Worm (Caenorhabditis elegans) whole organism, L2 larva: ENCODE data around the gene parp-2.

Experiments used
- C34F6.9 ChIP-seq: fragments of 150-350 bp; optimal IDR thresholded peaks from 2 replicates; lab custom pipeline; 2014; ENCODE audit warnings: missing biosample characterization, missing genetic modification characterization
- F13H6.1 ChIP-seq: sonication (generic microtip); optimal IDR thresholded peaks from 2 replicates; lab custom pipeline; 2016; ENCODE audit warnings: missing genetic modification characterization, missing compliant biosample characterization
- R02D3.7 ChIP-seq: fragments of 150-350 bp; optimal IDR thresholded peaks from 2 replicates; lab custom pipeline; 2014; ENCODE audit warnings: missing biosample characterization, missing genetic modification characterization
- Y55F3AM.14 ChIP-seq: fragments of 200-800 bp; sonication (Bioruptor generic); optimal IDR thresholded peaks from 2 replicates; lab custom pipeline; 2018; ENCODE audit warnings: mild to moderate bottlenecking, missing genetic modification characterization, missing compliant biosample characterization
- ZK546.5 ChIP-seq: sonication (generic microtip); optimal IDR thresholded peaks from 2 replicates; lab custom pipeline; 2017; ENCODE audit warnings: missing biosample characterization, missing genetic modification characterization
- alr-1 ChIP-seq: fragments of 150-350 bp; optimal IDR thresholded peaks from 2 replicates; lab custom pipeline; 2014; ENCODE audit warnings: missing biosample characterization, missing genetic modification characterization
- ama-1 ChIP-seq: fragments of 150-350 bp; optimal IDR thresholded peaks from 2 replicates; lab custom pipeline; 2018; ENCODE audit warnings: inconsistent platforms
- blmp-1 ChIP-seq: sonication (generic microtip); optimal IDR thresholded peaks from 2 replicates; lab custom pipeline; 2017; ENCODE audit warnings: missing genetic modification characterization, mild to moderate bottlenecking, missing compliant biosample characterization, antibody characterized with exemption, moderate library complexity; ENCODE audit not compliant: insufficient read depth
- ceh-16 ChIP-seq: fragments of 150-350 bp; optimal IDR thresholded peaks from 2 replicates; lab custom pipeline; 2014; ENCODE audit warnings: missing biosample characterization, missing genetic modification characterization
- crh-2 ChIP-seq: sonication (generic microtip); optimal IDR thresholded peaks from 2 replicates; lab custom pipeline; 2017; ENCODE audit warnings: missing biosample characterization, missing genetic modification characterization
- dmd-4 ChIP-seq: sonication (generic microtip); optimal IDR thresholded peaks from 2 replicates; lab custom pipeline; 2017; ENCODE audit warnings: missing biosample characterization, missing genetic modification characterization
- egl-27 ChIP-seq: sonication (generic microtip); optimal IDR thresholded peaks from 3 replicates; lab custom pipeline; 2017; ENCODE audit warnings: missing biosample characterization, missing genetic modification reagents, missing genetic modification characterization
- elt-3 ChIP-seq: sonication (generic microtip); optimal IDR thresholded peaks from 2 replicates; lab custom pipeline; 2017; ENCODE audit warnings: missing biosample characterization, missing genetic modification characterization
- fos-1 ChIP-seq: fragments of 150-350 bp; optimal IDR thresholded peaks from 2 replicates; lab custom pipeline; 2014; ENCODE audit warnings: missing biosample characterization, missing genetic modification characterization
- gmeb-1 ChIP-seq: fragments of 150-350 bp; optimal IDR thresholded peaks from 2 replicates; lab custom pipeline; 2014; ENCODE audit warnings: missing biosample characterization, missing genetic modification characterization
- lin-13 ChIP-seq: fragments of 150-350 bp; optimal IDR thresholded peaks from 2 replicates; lab custom pipeline; 2014; ENCODE audit warnings: missing biosample characterization, missing genetic modification reagents, missing genetic modification characterization
- lin-39 ChIP-seq: fragments of 150-350 bp; optimal IDR thresholded peaks from 2 replicates; lab custom pipeline; 2014; ENCODE audit warnings: missing biosample characterization, missing genetic modification reagents, missing genetic modification characterization
- lsy-2 ChIP-seq, 2 experiments: fragments of 150-350 bp in 1 of 2; sonication (generic microtip) in 1 of 2; optimal IDR thresholded peaks; 2 replicates each; lab custom pipeline; 2014 to 2017; ENCODE audit warnings: missing biosample characterization in 2 of 2, missing genetic modification characterization in 2 of 2
- mab-5 ChIP-seq: fragments of 150-350 bp; optimal IDR thresholded peaks from 2 replicates; lab custom pipeline; 2014; ENCODE audit warnings: missing biosample characterization, missing genetic modification characterization
- nhr-10 ChIP-seq: sonication (generic microtip); optimal IDR thresholded peaks from 2 replicates; lab custom pipeline; 2017; ENCODE audit warnings: missing biosample characterization, missing genetic modification characterization
- nhr-129 ChIP-seq: fragments of 150-350 bp; optimal IDR thresholded peaks from 2 replicates; lab custom pipeline; 2014; ENCODE audit warnings: missing biosample characterization, missing genetic modification characterization
- nhr-21 ChIP-seq: fragments of 150-350 bp; optimal IDR thresholded peaks from 2 replicates; lab custom pipeline; 2014; ENCODE audit warnings: missing biosample characterization, missing genetic modification characterization
- nhr-23 ChIP-seq: fragments of 150-350 bp; optimal IDR thresholded peaks from 2 replicates; lab custom pipeline; 2014; ENCODE audit warnings: missing biosample characterization, missing genetic modification reagents, missing genetic modification characterization
- nhr-237 ChIP-seq: fragments of 150-350 bp; optimal IDR thresholded peaks from 2 replicates; lab custom pipeline; 2014; ENCODE audit warnings: missing biosample characterization, missing genetic modification characterization
- nhr-25 ChIP-seq: fragments of 150-350 bp; sonication (generic microtip); optimal IDR thresholded peaks from 3 replicates; lab custom pipeline; 2014; ENCODE audit warnings: missing biosample characterization, missing genetic modification characterization
- nhr-6 ChIP-seq: fragments of 150-350 bp; optimal IDR thresholded peaks from 2 replicates; lab custom pipeline; 2014; ENCODE audit warnings: missing biosample characterization, missing genetic modification characterization
- nhr-77 ChIP-seq: fragments of 150-350 bp; optimal IDR thresholded peaks from 2 replicates; lab custom pipeline; 2014; ENCODE audit warnings: missing biosample characterization, missing genetic modification characterization
- peb-1 ChIP-seq: fragments of 150-350 bp; optimal IDR thresholded peaks from 2 replicates; lab custom pipeline; 2014; ENCODE audit warnings: missing biosample characterization, missing genetic modification characterization
- skn-1 ChIP-seq: sonication (generic microtip); optimal IDR thresholded peaks from 2 replicates; lab custom pipeline; 2017; ENCODE audit warnings: missing biosample characterization, missing genetic modification characterization
- sma-3 ChIP-seq: sonication (generic microtip); optimal IDR thresholded peaks from 2 replicates; lab custom pipeline; 2016; ENCODE audit warnings: missing genetic modification reagents, missing genetic modification characterization, missing compliant biosample characterization
- sma-9 ChIP-seq, 2 experiments: fragments of 150-350 bp in 1 of 2; sonication (generic microtip) in 1 of 2; optimal IDR thresholded peaks; 2 replicates each; lab custom pipeline; 2014 to 2016; ENCODE audit warnings: missing genetic modification characterization in 2 of 2, mild to moderate bottlenecking in 1 of 2, missing biosample characterization in 1 of 2, missing compliant biosample characterization in 1 of 2, missing genetic modification reagents in 1 of 2, moderate library complexity in 1 of 2
- snpc-4 ChIP-seq: fragments of 150-350 bp; optimal IDR thresholded peaks from 2 replicates; lab custom pipeline; 2014; ENCODE audit warnings: missing biosample characterization, missing genetic modification characterization
- unc-39 ChIP-seq: fragments of 150-350 bp; optimal IDR thresholded peaks from 2 replicates; lab custom pipeline; 2014; ENCODE audit warnings: missing biosample characterization, missing genetic modification characterization
- unc-62 ChIP-seq: fragments of 150-350 bp; optimal IDR thresholded peaks from 2 replicates; lab custom pipeline; 2014; ENCODE audit warnings: missing biosample characterization, missing genetic modification reagents, missing genetic modification characterization
- zag-1 ChIP-seq: fragments of 150-350 bp; optimal IDR thresholded peaks from 2 replicates; lab custom pipeline; 2014; ENCODE audit warnings: missing biosample characterization, missing genetic modification characterization
- ztf-1 ChIP-seq: fragments of 200-800 bp; sonication (Bioruptor generic); conservative IDR thresholded peaks from 2 replicates; pipeline ENCODE4 v1.3.6; 2022; ENCODE audit warnings: missing genetic modification characterization, missing compliant biosample characterization
- ztf-11 ChIP-seq: sonication (generic microtip); optimal IDR thresholded peaks from 2 replicates; lab custom pipeline; 2017; ENCODE audit warnings: missing biosample characterization, missing genetic modification characterization
- ztf-4 ChIP-seq: fragments of 150-350 bp; optimal IDR thresholded peaks from 2 replicates; lab custom pipeline; 2014; ENCODE audit warnings: missing biosample characterization, missing genetic modification characterization

parp-2 gene

DNA sequence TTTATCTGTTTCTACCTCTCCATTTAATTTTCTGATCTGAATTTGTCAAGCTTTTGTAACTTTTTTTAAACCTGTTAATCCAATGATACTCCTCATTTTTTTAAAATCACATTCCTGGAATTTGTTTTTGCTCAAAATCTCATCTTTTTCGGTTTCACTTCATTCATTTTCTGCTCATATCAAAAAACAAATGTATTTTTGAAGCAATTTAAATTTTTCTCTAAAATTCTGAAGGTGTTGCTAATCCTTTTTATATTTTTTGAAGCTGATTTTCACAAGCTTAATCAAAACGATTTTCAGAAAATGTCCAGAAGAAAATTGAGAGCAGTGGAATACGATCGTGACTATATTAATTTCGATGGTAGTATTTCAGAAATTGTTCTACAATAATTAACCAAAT, 2.1 kb downstream of the parp-2 start, which contains the start of gene E02H1.5:
E02H1.5 (plus strand) TSS at position 301 of the 400 bp plus-strand sequence.
- TF ChIP-seq snpc-4 (tag; lab: Kevin White, UChicago) (no peak), sma-9 (GFP tag; optimal IDR thresholded peaks at IDR 0.05; lab: Kevin White, UChicago) (no peak), sma-9 (tag; optimal IDR thresholded peaks at IDR 0.05; lab: Kevin White, UChicago) (no peak), nhr-10 (tag; lab: Kevin White, UChicago) (no peak), nhr-23 (no peak), ZK546.5 (tag; lab: Kevin White, UChicago) (no peak)

DNA sequence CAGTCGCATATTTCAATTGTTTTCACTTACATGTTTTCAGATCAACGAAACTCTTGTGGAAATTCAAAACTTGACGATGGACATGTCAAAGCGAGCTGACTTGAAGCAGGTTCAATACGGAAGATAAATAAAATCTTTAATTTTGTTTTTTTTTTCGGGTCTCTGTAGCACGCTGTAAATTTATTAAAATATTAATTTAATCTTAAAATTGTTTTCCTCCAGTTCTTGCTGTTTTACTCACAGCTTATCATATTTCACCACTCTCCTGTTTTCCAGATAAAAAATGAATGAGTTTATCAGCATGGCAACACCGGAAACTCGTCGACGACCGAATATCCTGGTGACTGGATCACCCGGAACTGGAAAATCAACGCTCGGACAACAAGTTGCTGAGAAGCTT, 3.6 kb downstream of the parp-2 start, which contains the start of gene E02H1.6:
E02H1.6 (plus strand) TSS at position 301 of the 400 bp plus-strand sequence.
- no peak for TF ChIP-seq gmeb-1
- TF ChIP-seq sma-3 (GFP tag; lab: Kevin White, UChicago), result no peak
- no peak for TF ChIP-seq R02D3.7 (tag; lab: Kevin White, UChicago)
- no peak for TF ChIP-seq nhr-237 (tag; lab: Kevin White, UChicago)
- no peak for TF ChIP-seq lin-13 (GFP tag; lab: Kevin White, UChicago)

DNA sequence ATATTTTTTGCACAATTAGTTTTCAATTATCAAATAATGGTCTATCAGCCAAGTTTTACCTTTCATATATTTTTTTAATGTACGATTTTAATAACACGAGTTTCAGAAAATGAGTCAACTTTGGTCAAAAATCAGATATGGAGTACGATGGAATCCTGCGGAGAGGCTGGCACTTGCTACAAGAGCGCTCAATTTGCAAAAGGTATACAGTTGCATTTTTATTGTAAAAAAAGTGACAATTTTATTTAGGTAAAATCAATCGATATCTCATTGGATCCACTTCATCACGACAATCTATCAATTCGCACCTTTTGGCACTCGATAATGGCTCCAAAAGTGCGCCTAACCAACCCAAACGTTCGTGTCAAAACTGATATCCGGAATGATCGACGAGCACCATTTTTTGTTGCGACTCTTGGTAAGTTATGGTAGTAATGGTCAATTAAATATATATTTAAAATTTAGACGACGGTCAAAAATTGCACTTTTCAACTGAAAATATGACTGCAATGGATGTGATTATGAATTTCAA, 4.7 kb downstream of the parp-2 start, which contains the start of gene mrpl-53:
mrpl-53 (plus strand) TSS at position 107 of the 532 bp plus-strand sequence.
- TF ChIP-seq egl-27 (tag; lab: Kevin White, UChicago) (no peak), sma-3 (GFP tag; lab: Kevin White, UChicago) (peak; percentile 30), alr-1 (tag; lab: Kevin White, UChicago) (no peak), ztf-11 (tag; lab: Kevin White, UChicago) (no peak), nhr-21 (tag; lab: Kevin White, UChicago) (no peak), Y55F3AM.14 (GFP tag; lab: Kevin White, UChicago) (peak; percentile 37), ztf-4 (tag; lab: Kevin White, UChicago) (no peak), nhr-25 (peak; percentile 30), sma-9 (GFP tag; optimal IDR thresholded peaks at IDR 0.05; lab: Kevin White, UChicago) (peak; percentile 5), sma-9 (tag; optimal IDR thresholded peaks at IDR 0.05; lab: Kevin White, UChicago) (no peak), dmd-4 (no peak), ama-1 (lab: Kevin White, UChicago) (peak; percentile 5), ZK546.5 (tag; lab: Kevin White, UChicago) (no peak), nhr-10 (tag; lab: Kevin White, UChicago) (no peak), gmeb-1 (no peak)

DNA sequence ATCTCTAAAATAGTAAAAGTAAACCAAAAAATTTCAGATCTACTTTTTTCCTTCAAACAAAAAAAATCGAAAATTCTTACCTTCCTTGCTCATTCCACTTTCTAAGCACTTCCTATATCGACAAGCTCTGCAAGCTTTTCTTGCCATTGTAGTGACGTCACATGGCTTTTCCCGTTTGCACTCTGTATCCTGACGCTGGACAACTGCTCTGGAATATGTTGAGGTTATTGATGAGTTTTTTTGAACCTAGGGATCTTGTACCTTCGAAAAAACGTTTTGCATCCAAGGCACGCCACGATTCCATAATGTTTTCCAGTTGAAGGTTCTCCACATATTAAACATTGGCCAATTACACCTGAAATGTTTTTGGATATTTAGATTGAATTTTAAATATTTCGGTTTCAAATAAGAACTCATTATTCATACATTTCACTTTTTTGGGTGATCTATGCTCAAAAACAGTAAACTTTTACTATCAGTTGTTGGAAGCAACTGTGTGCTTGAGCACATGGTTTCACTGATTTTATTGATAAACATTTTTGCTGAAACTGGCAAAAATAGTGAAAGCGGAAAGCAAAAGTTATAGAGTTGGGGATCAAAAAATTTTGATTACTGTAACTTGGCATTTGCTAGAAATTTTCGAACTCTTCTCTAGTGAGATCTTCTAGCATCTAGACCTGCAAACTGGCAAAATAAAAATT, 7.3 kb downstream of the parp-2 start:
- TF ChIP-seq nhr-129 (tag; lab: Kevin White, UChicago), result peak; percentile 33
- no peak for TF ChIP-seq lin-13 (GFP tag; lab: Kevin White, UChicago)
- no peak for TF ChIP-seq blmp-1 (tag; lab: Kevin White, UChicago)
- TF ChIP-seq skn-1 (tag; lab: Kevin White, UChicago), result no peak
- TF ChIP-seq nhr-21 (tag; lab: Kevin White, UChicago), result no peak
- TF ChIP-seq ztf-4 (tag; lab: Kevin White, UChicago), result no peak
- no peak for TF ChIP-seq fos-1
- TF ChIP-seq F13H6.1 (tag; lab: Kevin White, UChicago), result peak; percentile 41
- no peak for TF ChIP-seq nhr-6 (tag; lab: Kevin White, UChicago)
- TF ChIP-seq ceh-16 (tag; lab: Kevin White, UChicago), result no peak
- TF ChIP-seq R02D3.7 (tag; lab: Kevin White, UChicago), result no peak
- TF ChIP-seq ztf-1, result no peak
- TF ChIP-seq sma-9 (GFP tag; optimal IDR thresholded peaks at IDR 0.05; lab: Kevin White, UChicago), result peak; percentile 20
- TF ChIP-seq sma-9 (tag; optimal IDR thresholded peaks at IDR 0.05; lab: Kevin White, UChicago), result no peak
- peak in 1 of 2 experiments; percentile 39 for TF ChIP-seq lsy-2 (tag; optimal IDR thresholded peaks at IDR 0.05; lab: Kevin White, UChicago)
- TF ChIP-seq Y55F3AM.14 (GFP tag; lab: Kevin White, UChicago), result no peak
- TF ChIP-seq zag-1 (tag; lab: Kevin White, UChicago), result no peak
- no peak for TF ChIP-seq alr-1 (tag; lab: Kevin White, UChicago)

DNA sequence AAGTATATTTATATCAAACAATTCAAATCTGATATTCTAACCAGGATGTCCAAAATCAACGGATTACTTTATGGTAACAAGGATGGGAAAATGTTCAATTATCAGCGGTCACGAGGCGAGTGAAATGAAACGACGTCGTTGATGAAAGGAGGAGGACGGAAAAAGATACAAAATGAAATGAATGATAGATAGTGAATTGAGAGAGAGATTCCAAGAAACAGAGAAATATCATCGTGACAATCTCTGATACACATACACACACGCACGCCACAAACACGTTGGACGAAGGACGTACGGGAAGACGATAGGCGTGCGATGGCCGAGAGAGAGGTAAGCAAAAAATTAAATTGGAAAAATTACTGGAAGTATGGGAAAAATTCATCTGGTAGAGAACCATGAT, 8.2 kb downstream of the parp-2 start:
- TF ChIP-seq mab-5 (tag; lab: Kevin White, UChicago), result peak; percentile 31
- TF ChIP-seq skn-1 (tag; lab: Kevin White, UChicago), result no peak
- no peak for TF ChIP-seq alr-1 (tag; lab: Kevin White, UChicago)
- peak; percentile 55 for TF ChIP-seq C34F6.9 (tag; lab: Kevin White, UChicago)
- no peak for TF ChIP-seq unc-62 (GFP tag; lab: Kevin White, UChicago)
- peak; percentile 74 for TF ChIP-seq fos-1
- no peak for TF ChIP-seq nhr-77 (tag; lab: Kevin White, UChicago)
- peak; percentile 87 for TF ChIP-seq nhr-129 (tag; lab: Kevin White, UChicago)
- TF ChIP-seq ztf-11 (tag; lab: Kevin White, UChicago), result no peak
- TF ChIP-seq unc-39 (tag; lab: Kevin White, UChicago), result no peak
- TF ChIP-seq nhr-237 (tag; lab: Kevin White, UChicago), result no peak
- peak; percentile 68 for TF ChIP-seq F13H6.1 (tag; lab: Kevin White, UChicago)
- TF ChIP-seq nhr-23, result no peak
- no peak for TF ChIP-seq elt-3 (tag; lab: Kevin White, UChicago)
- TF ChIP-seq Y55F3AM.14 (GFP tag; lab: Kevin White, UChicago), result peak; percentile 1
- no peak for TF ChIP-seq nhr-10 (tag; lab: Kevin White, UChicago)
- no peak for TF ChIP-seq ztf-1
- TF ChIP-seq crh-2 (tag; lab: Kevin White, UChicago), result peak; percentile 63
- no peak for TF ChIP-seq lin-39
- TF ChIP-seq nhr-6 (tag; lab: Kevin White, UChicago), result peak; percentile 58
- peak; percentile 36 for TF ChIP-seq ceh-16 (tag; lab: Kevin White, UChicago)
- no peak for TF ChIP-seq zag-1 (tag; lab: Kevin White, UChicago)
- TF ChIP-seq dmd-4, result no peak
- TF ChIP-seq peb-1 (tag; lab: Kevin White, UChicago), result no peak
- TF ChIP-seq ama-1 (lab: Kevin White, UChicago), result peak; percentile 41
- TF ChIP-seq ztf-4 (tag; lab: Kevin White, UChicago), result peak; percentile 67
